Fruit fly (Drosophila melanogaster): Measurements from ENCODE around the gene Top2.
A peak's percentile ranks its signal among the peaks of the same experiment; 100 is the strongest.

Gene Top2

dm6 chr2L:19397617-19398316 lies 55.5 kb downstream of the Top2 start (continued):
- TF ChIP-seq br (GFP tag; optimal IDR thresholded peaks at IDR 0.05) = peak; percentile 60
- peak; percentile 64 for TF ChIP-seq OdsH (GFP tag; optimal IDR thresholded peaks at IDR 0.05)
- TF ChIP-seq dsf (GFP tag; optimal IDR thresholded peaks at IDR 0.05; ENCODE audit: borderline replicate concordance) = no peak

Measured in whole organism, wandering third instar larva.